Fruit fly (Drosophila melanogaster) whole organism, embryonic: ENCODE measurements around the gene CG15641.

Source experiments
- Adf1 ChIP-seq: fragments of 200-800 bp; sonication (Bioruptor generic); IDR thresholded peaks from 2 replicates; pipeline ENCODE4 v1.3.6; 2022; ENCODE audit warnings: missing biosample characterization, missing genetic modification characterization
- Awh ChIP-seq: fragments of 200-800 bp; sonication (Bioruptor generic); IDR thresholded peaks from 2 replicates; pipeline ENCODE4, ENCODE4 v1.3.6; 2022; ENCODE audit warnings: missing biosample characterization, missing genetic modification characterization
- CG10209 ChIP-seq: fragments of 200-800 bp; sonication (Bioruptor generic); optimal IDR thresholded peaks from 3 replicates; lab custom pipeline; 2017; ENCODE audit warnings: missing biosample characterization, mild to moderate bottlenecking, missing genetic modification characterization, missing genetic modification reagents
- CG1024 ChIP-seq: fragments of 200-800 bp; sonication (Bioruptor generic); IDR thresholded peaks from 2 replicates; pipeline ENCODE4 v1.3.6; 2022; ENCODE audit warnings: missing biosample characterization, missing genetic modification characterization
- CG10321 ChIP-seq: fragments of 200-800 bp; sonication (Bioruptor generic); IDR thresholded peaks from 2 replicates; pipeline ENCODE4 v1.3.6; 2022; ENCODE audit warnings: missing biosample characterization, missing genetic modification characterization
- CG10543 ChIP-seq: fragments of 200-800 bp; sonication (Bioruptor generic); optimal IDR thresholded peaks from 3 replicates; lab custom pipeline; 2017; ENCODE audit warnings: missing biosample characterization, mild to moderate bottlenecking, missing genetic modification characterization, moderate library complexity
- CG15011 ChIP-seq: fragments of 200-800 bp; sonication (Bioruptor generic); optimal IDR thresholded peaks from 3 replicates; lab custom pipeline; 2018; ENCODE audit warnings: missing biosample characterization, mild to moderate bottlenecking, missing genetic modification characterization
- CG17568 ChIP-seq: fragments of 200-800 bp; sonication (Bioruptor generic); optimal IDR thresholded peaks from 2 replicates; lab custom pipeline; 2018; ENCODE audit warnings: missing biosample characterization, mild to moderate bottlenecking, missing genetic modification characterization, moderate library complexity
- CG17912 ChIP-seq: fragments of 200-800 bp; sonication (Bioruptor generic); optimal IDR thresholded peaks from 2 replicates; lab custom pipeline; 2018; ENCODE audit warnings: missing biosample characterization, mild to moderate bottlenecking, missing genetic modification characterization
- CG34376 ChIP-seq: fragments of 200-800 bp; sonication (Bioruptor generic); optimal IDR thresholded peaks from 2 replicates; lab custom pipeline; 2018; ENCODE audit warnings: missing biosample characterization, mild to moderate bottlenecking, missing genetic modification characterization
- CG3847 ChIP-seq: fragments of 200-800 bp; sonication (Bioruptor generic); IDR thresholded peaks from 2 replicates; pipeline ENCODE4 v1.3.6; 2022; ENCODE audit warnings: missing biosample characterization, missing genetic modification characterization
- CG4282 ChIP-seq: fragments of 200-800 bp; sonication (Bioruptor generic); optimal IDR thresholded peaks from 2 replicates; lab custom pipeline; 2016; ENCODE audit warnings: missing biosample characterization, missing genetic modification characterization
- CG43689 ChIP-seq: fragments of 200-800 bp; sonication (Bioruptor generic); IDR thresholded peaks from 2 replicates; pipeline ENCODE4 v1.3.6; 2022; ENCODE audit warnings: missing biosample characterization, missing genetic modification characterization
- CG6654 ChIP-seq: fragments of 200-800 bp; sonication (Bioruptor generic); optimal IDR thresholded peaks from 2 replicates; lab custom pipeline; 2017; ENCODE audit warnings: missing biosample characterization, mild to moderate bottlenecking, missing genetic modification characterization
- CG6689 ChIP-seq: fragments of 200-800 bp; sonication (Bioruptor generic); IDR thresholded peaks from 2 replicates; pipeline ENCODE4 v1.3.6; 2022; ENCODE audit warnings: missing biosample characterization, missing genetic modification characterization
- CG6813 ChIP-seq: fragments of 200-800 bp; sonication (Bioruptor generic); optimal IDR thresholded peaks from 2 replicates; lab custom pipeline; 2017; ENCODE audit warnings: missing biosample characterization, missing genetic modification characterization, mild to moderate bottlenecking, moderate library complexity, missing genetic modification reagents
- CG7745 ChIP-seq: fragments of 200-800 bp; sonication (Bioruptor generic); optimal IDR thresholded peaks from 2 replicates; lab custom pipeline; 2018; ENCODE audit warnings: missing biosample characterization, mild to moderate bottlenecking, missing genetic modification characterization, moderate library complexity
- CG7839 ChIP-seq: fragments of 200-800 bp; sonication (Bioruptor generic); optimal IDR thresholded peaks from 3 replicates; lab custom pipeline; 2018; ENCODE audit warnings: missing biosample characterization, mild to moderate bottlenecking, missing genetic modification characterization, moderate library complexity
- Dp ChIP-seq: fragments of 200-800 bp; sonication (Bioruptor generic); optimal IDR thresholded peaks from 2 replicates; lab custom pipeline; 2018; ENCODE audit warnings: missing biosample characterization, mild to moderate bottlenecking, missing genetic modification characterization, moderate library complexity
- Ets65A ChIP-seq: fragments of 200-800 bp; sonication (Bioruptor generic); peaks from one replicate; lab custom pipeline; 2016; ENCODE audit warnings: missing biosample characterization, missing genetic modification characterization
- HLH3B ChIP-seq: fragments of 200-800 bp; sonication (Bioruptor generic); IDR thresholded peaks from 2 replicates; pipeline ENCODE4 v1.3.6; 2022; ENCODE audit warnings: missing biosample characterization, missing genetic modification characterization
- Lpt ChIP-seq: fragments of >200 bp; optimal IDR thresholded peaks from 2 replicates; lab custom pipeline; 2018; ENCODE audit warnings: missing biosample characterization, missing genetic modification characterization
- Med ChIP-seq: fragments of 200-800 bp; sonication (Bioruptor generic); peaks from one replicate; lab custom pipeline; 2016; ENCODE audit warnings: missing biosample characterization, missing genetic modification characterization, mild to moderate bottlenecking, inconsistent platforms, moderate library complexity
- Meics ChIP-seq: fragments of 200-800 bp; sonication (Bioruptor generic); optimal IDR thresholded peaks from 2 replicates; lab custom pipeline; 2017; ENCODE audit warnings: missing biosample characterization, mild to moderate bottlenecking, missing genetic modification characterization
- Nf-YC ChIP-seq: fragments of 200-800 bp; optimal IDR thresholded peaks from 3 replicates; lab custom pipeline; 2019; ENCODE audit warnings: missing biosample characterization, mild to moderate bottlenecking, missing genetic modification characterization, moderate library complexity
- Rfx ChIP-seq: fragments of 200-800 bp; sonication (Bioruptor generic); IDR thresholded peaks from 2 replicates; pipeline ENCODE4 v1.3.6; 2022; ENCODE audit warnings: missing biosample characterization, missing genetic modification characterization
- Six4 ChIP-seq: fragments of 200-800 bp; sonication (Bioruptor generic); optimal IDR thresholded peaks from 2 replicates; lab custom pipeline; 2016; ENCODE audit warnings: missing biosample characterization, missing genetic modification characterization
- Sox102F ChIP-seq: fragments of 200-800 bp; sonication (Bioruptor generic); optimal IDR thresholded peaks from 2 replicates; lab custom pipeline; 2018; ENCODE audit warnings: missing biosample characterization, mild to moderate bottlenecking, missing genetic modification characterization, moderate library complexity
- Usf ChIP-seq: fragments of 200-800 bp; sonication (Bioruptor generic); optimal IDR thresholded peaks from 2 replicates; lab custom pipeline; 2017; ENCODE audit warnings: missing genotype, missing biosample characterization, missing genetic modification characterization
- Vsx1 ChIP-seq: fragments of 200-800 bp; sonication (Bioruptor generic); optimal IDR thresholded peaks from 2 replicates; lab custom pipeline; 2017; ENCODE audit warnings: missing biosample characterization, mild to moderate bottlenecking, missing genetic modification characterization, missing genetic modification reagents
- cg ChIP-seq: fragments of 200-800 bp; sonication (Bioruptor generic); optimal IDR thresholded peaks from 3 replicates; lab custom pipeline; 2019; ENCODE audit warnings: missing biosample characterization, mild to moderate bottlenecking, missing genetic modification characterization, moderate library complexity
- ci ChIP-seq: fragments of 200-800 bp; sonication (Bioruptor generic); IDR thresholded peaks from 3 replicates; pipeline ENCODE4 v1.3.6; 2022; ENCODE audit warnings: missing biosample characterization, missing genetic modification characterization
- crol ChIP-seq: fragments of 200-800 bp; sonication (Bioruptor generic); IDR thresholded peaks from 2 replicates; pipeline ENCODE4 v1.3.6; 2022; ENCODE audit warnings: missing biosample characterization, missing genetic modification characterization
- ham ChIP-seq: fragments of 200-800 bp; sonication (Bioruptor generic); IDR thresholded peaks from 2 replicates; pipeline ENCODE4 v1.3.6; 2022; ENCODE audit warnings: missing biosample characterization, missing genetic modification characterization
- lab ChIP-seq: fragments of 200-800 bp; sonication (Bioruptor generic); optimal IDR thresholded peaks from 3 replicates; lab custom pipeline; 2017; ENCODE audit warnings: missing biosample characterization, missing genetic modification characterization, mild to moderate bottlenecking, moderate library complexity, missing genetic modification reagents
- lilli ChIP-seq: fragments of 200-800 bp; sonication (Bioruptor generic); optimal IDR thresholded peaks from 3 replicates; lab custom pipeline; 2016; ENCODE audit warnings: missing biosample characterization, missing genetic modification characterization
- nerfin-1 ChIP-seq: fragments of 200-800 bp; sonication (Bioruptor generic); optimal IDR thresholded peaks from 3 replicates; lab custom pipeline; 2019; ENCODE audit warnings: missing biosample characterization, mild to moderate bottlenecking, missing genetic modification characterization, moderate library complexity
- phol ChIP-seq: fragments of 200-800 bp; sonication (Bioruptor generic); optimal IDR thresholded peaks from 3 replicates; lab custom pipeline; 2018; ENCODE audit warnings: missing biosample characterization, mild to moderate bottlenecking, missing genetic modification characterization, moderate library complexity
- pzg ChIP-seq: fragments of 200-800 bp; sonication (Bioruptor generic); optimal IDR thresholded peaks from 3 replicates; lab custom pipeline; 2018; ENCODE audit warnings: missing biosample characterization, mild to moderate bottlenecking, missing genetic modification characterization, moderate library complexity
- repo ChIP-seq: fragments of 200-800 bp; sonication (Bioruptor generic); optimal IDR thresholded peaks from 2 replicates; lab custom pipeline; 2016; ENCODE audit warnings: missing biosample characterization, missing genetic modification characterization
- slp2 ChIP-seq: fragments of 200-800 bp; sonication (Bioruptor generic); optimal IDR thresholded peaks from 2 replicates; lab custom pipeline; 2016; ENCODE audit warnings: missing biosample characterization, missing genetic modification characterization
- sob ChIP-seq: fragments of 200-800 bp; sonication (Bioruptor generic); IDR thresholded peaks from 2 replicates; pipeline ENCODE4 v1.3.6; 2022; ENCODE audit warnings: missing biosample characterization, missing genetic modification characterization
- stwl ChIP-seq: fragments of 200-800 bp; sonication (Bioruptor generic); optimal IDR thresholded peaks from 3 replicates; lab custom pipeline; 2018; ENCODE audit warnings: missing biosample characterization, mild to moderate bottlenecking, missing genetic modification characterization, moderate library complexity
- sug ChIP-seq: fragments of 200-800 bp; optimal IDR thresholded peaks from 2 replicates; lab custom pipeline; 2019; ENCODE audit warnings: missing biosample characterization, mild to moderate bottlenecking, missing genetic modification characterization, moderate library complexity
- tgo ChIP-seq: fragments of 200-800 bp; sonication (Bioruptor generic); IDR thresholded peaks from 3 replicates; pipeline ENCODE4 v1.3.6; 2022; ENCODE audit warnings: missing biosample characterization, missing genetic modification characterization
- tin ChIP-seq: fragments of 200-800 bp; sonication (Bioruptor generic); optimal IDR thresholded peaks from 3 replicates; lab custom pipeline; 2016; ENCODE audit warnings: missing biosample characterization, missing genetic modification characterization
- toy ChIP-seq: fragments of 200-800 bp; sonication (Bioruptor generic); IDR thresholded peaks from 2 replicates; pipeline ENCODE4 v1.3.6; 2022; ENCODE audit warnings: missing biosample characterization, missing genetic modification characterization
- zen ChIP-seq: fragments of 200-800 bp; sonication (Bioruptor generic); optimal IDR thresholded peaks from 3 replicates; lab custom pipeline; 2018; ENCODE audit warnings: missing biosample characterization, mild to moderate bottlenecking, missing genetic modification characterization, moderate library complexity

Gene CG15641

DNA sequence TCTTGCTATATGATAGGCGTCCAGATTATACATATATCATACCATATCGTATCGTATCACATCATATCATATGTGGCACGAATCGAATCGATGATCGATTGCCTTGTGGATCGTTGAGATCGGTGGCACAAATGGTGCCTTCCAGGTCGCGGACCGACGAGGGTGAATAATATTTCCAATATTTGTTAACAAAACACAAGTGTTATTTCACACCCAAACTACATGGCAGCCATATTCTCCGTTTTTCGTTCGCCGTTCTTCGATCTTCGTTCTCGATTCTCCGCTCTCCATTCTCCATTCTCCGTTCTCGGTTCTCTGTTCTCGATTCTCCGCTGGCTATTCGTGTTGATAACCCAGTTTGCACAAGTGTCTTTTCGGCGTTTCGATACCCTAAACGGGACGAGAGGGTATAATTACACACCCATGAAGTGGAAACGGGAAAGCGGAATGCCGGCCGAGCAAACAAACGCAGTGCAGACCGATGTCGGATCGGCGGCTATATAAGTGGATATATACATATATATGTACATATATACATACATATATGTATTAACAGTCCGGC is 34.1 kb downstream of the CG15641 start (continued):
- no peak for TF ChIP-seq Dp (GFP tag; lab: Kevin White, UChicago)

DNA sequence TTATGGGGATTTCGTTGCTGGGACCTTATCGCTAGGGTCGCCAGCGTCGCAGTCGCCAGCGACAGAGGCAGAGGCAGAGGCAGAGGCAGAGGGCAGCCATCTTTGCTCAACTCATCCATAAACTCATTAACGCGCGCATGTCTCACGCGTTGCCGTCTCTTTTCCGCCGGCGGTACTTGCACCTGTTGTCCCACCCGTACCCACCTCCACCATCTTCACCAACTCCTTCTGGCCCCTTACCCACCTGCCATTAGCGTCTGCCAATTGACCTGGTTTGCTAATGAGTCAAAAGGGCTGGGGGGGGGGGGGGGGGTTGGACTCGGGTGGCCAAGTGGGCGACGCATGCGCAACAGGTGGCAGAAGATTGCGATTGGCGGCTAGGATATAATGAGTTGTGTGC is 35.2 kb downstream of the CG15641 start:
- TF ChIP-seq ham (GFP tag; lab: Robert Waterston, UW) (no peak), Ets65A (GFP tag; lab: Kevin White, UChicago) (peak; percentile 24), CG3847 (GFP tag; lab: Robert Waterston, UW) (0 out of 2 replicates have a peak, but pooled peaks have one; percentile 12), CG17912 (GFP tag; lab: Kevin White, UChicago) (no peak), ci (0 out of 3 replicates have a peak, but pooled peaks have one; percentile 2), Adf1 (GFP tag; lab: Robert Waterston, UW) (peak; percentile 88), Awh (GFP tag; lab: Robert Waterston, UW) (0 out of 2 replicates have a peak, but pooled peaks have one; percentile 23), HLH3B (GFP tag; lab: Robert Waterston, UW) (no peak), CG10321 (GFP tag; lab: Robert Waterston, UW) (peak; percentile 20; the same call in 1 of the 2 replicates), Meics (GFP tag; lab: Kevin White, UChicago) (no peak), CG10543 (peak; percentile 26), CG17568 (GFP tag; lab: Kevin White, UChicago) (no peak), phol (peak; percentile 43), crol (peak; percentile 76), Nf-YC (tag; lab: Kevin White, UChicago) (peak; percentile 55), Lpt (GFP tag; lab: Kevin White, UChicago) (no peak), zen (tag; lab: Kevin White, UChicago) (peak; percentile 8), lab (GFP tag; lab: Kevin White, UChicago) (peak; percentile 15), CG6689 (GFP tag; lab: Robert Waterston, UW) (no peak), sug (peak; percentile 45), slp2 (GFP tag; lab: Kevin White, UChicago) (no peak), CG4282 (no peak), Med (peak; percentile 39), nerfin-1 (no peak)

DNA sequence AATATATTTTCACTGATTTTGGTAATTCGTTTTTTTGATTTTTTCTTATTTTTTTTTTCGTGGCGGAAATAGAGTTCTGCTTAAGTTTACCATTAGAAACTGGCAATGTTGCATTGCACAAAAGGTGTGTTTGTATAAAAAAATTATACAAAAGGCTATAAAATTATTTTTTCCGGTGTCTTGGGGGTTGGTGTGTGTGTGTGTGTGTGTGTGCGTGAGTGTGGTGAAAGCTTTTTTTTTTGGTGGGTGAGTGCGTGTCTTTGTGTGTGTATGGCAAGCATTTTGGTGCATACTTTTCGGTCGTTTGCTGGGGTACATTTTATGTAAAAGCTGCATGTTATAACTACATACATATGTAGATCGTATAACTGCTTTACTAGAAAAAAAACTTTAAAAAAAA is 43.7 kb downstream of the CG15641 start:
- TF ChIP-seq sob (GFP tag; lab: Robert Waterston, UW) (0 out of 2 replicates have a peak, but pooled peaks have one; percentile 16), CG10543 (no peak), toy (GFP tag; lab: Robert Waterston, UW) (no peak), CG6654 (GFP tag; lab: Kevin White, UChicago) (no peak), Rfx (GFP tag; lab: Robert Waterston, UW) (peak; percentile 31; the same call in 1 of the 2 replicates), pzg (GFP tag; lab: Kevin White, UChicago) (no peak), CG7839 (tag; lab: Kevin White, UChicago) (no peak), Sox102F (GFP tag; lab: Kevin White, UChicago) (peak; percentile 36), CG34376 (GFP tag; lab: Kevin White, UChicago) (no peak), cg (GFP tag; lab: Kevin White, UChicago) (peak; percentile 57), Vsx1 (no peak), CG43689 (no peak), tgo (GFP tag; lab: Robert Waterston, UW) (0 out of 3 replicates have a peak, but pooled peaks have one; percentile 16), stwl (tag; lab: Kevin White, UChicago) (no peak), CG6813 (no peak), lab (GFP tag; lab: Kevin White, UChicago) (no peak), Dp (GFP tag; lab: Kevin White, UChicago) (no peak), CG10321 (GFP tag; lab: Robert Waterston, UW) (no peak), CG10209 (no peak), CG7745 (tag; lab: Kevin White, UChicago) (no peak), CG1024 (GFP tag; lab: Robert Waterston, UW) (no peak), Six4 (GFP tag; lab: Kevin White, UChicago) (no peak), Usf (GFP tag; lab: Kevin White, UChicago) (no peak), CG15011 (GFP tag; lab: Kevin White, UChicago) (no peak), lilli (GFP tag; lab: Kevin White, UChicago) (peak; percentile 53), tin (GFP tag; lab: Kevin White, UChicago) (peak; percentile 14), repo (GFP tag; lab: Kevin White, UChicago) (no peak)
